Worm (Caenorhabditis elegans) whole organism, young adult: ENCODE data around the gene Y82E9BR.17.

Experiments
- D2030.7 ChIP-seq: fragments of 200-800 bp; sonication (Bioruptor generic); IDR thresholded peaks from 2 replicates; pipeline ENCODE4 v1.3.6; 2022; ENCODE audit warnings: missing genetic modification reagents, missing genetic modification characterization, missing compliant biosample characterization
- F10E7.11 ChIP-seq: sonication (generic microtip); optimal IDR thresholded peaks from 2 replicates; lab custom pipeline; 2017; ENCODE audit warnings: mild to moderate bottlenecking, missing genetic modification characterization, moderate library complexity, missing compliant biosample characterization
- F49E8.2 ChIP-seq: sonication (generic microtip); optimal IDR thresholded peaks from 3 replicates; lab custom pipeline; 2017; ENCODE audit warnings: missing genetic modification characterization, mild to moderate bottlenecking, missing compliant biosample characterization, antibody characterized with exemption, moderate library complexity; ENCODE audit not compliant: insufficient read depth
- F55B11.4 ChIP-seq: sonication (generic microtip); optimal IDR thresholded peaks from 2 replicates; lab custom pipeline; 2016; ENCODE audit warnings: missing compliant biosample characterization, missing genetic modification characterization, borderline replicate concordance; ENCODE audit not compliant: insufficient read depth
- Y79H2A.3 ChIP-seq: fragments of 200-800 bp; sonication (Bioruptor generic); conservative IDR thresholded peaks from 2 replicates; pipeline ENCODE4 v1.3.6; 2022; ENCODE audit warnings: missing genetic modification reagents, missing genetic modification characterization, missing compliant biosample characterization
- Y95B8A.8 ChIP-seq: fragments of 200-800 bp; sonication (Bioruptor generic); IDR thresholded peaks from 2 replicates; pipeline ENCODE4 v1.3.6; 2022; ENCODE audit warnings: missing genetic modification reagents, missing genetic modification characterization, missing compliant biosample characterization
- atf-7 ChIP-seq: sonication (generic microtip); optimal IDR thresholded peaks from 2 replicates; lab custom pipeline; 2017; ENCODE audit warnings: mild to moderate bottlenecking, missing genetic modification characterization, missing compliant biosample characterization
- attf-5 ChIP-seq: fragments of 200-800 bp; sonication (Bioruptor generic); optimal IDR thresholded peaks from 2 replicates; lab custom pipeline; 2018; ENCODE audit warnings: mild to moderate bottlenecking, missing genetic modification characterization, missing compliant biosample characterization
- attf-6 ChIP-seq: fragments of 200-800 bp; sonication (Bioruptor generic); IDR thresholded peaks from 2 replicates; pipeline ENCODE4 v1.3.6; 2022; ENCODE audit warnings: missing genetic modification reagents, missing genetic modification characterization, missing compliant biosample characterization
- ceh-58 ChIP-seq: fragments of 200-800 bp; sonication (Bioruptor generic); IDR thresholded peaks from 2 replicates; pipeline ENCODE4 v1.3.6; 2022; ENCODE audit warnings: missing genetic modification characterization, missing compliant biosample characterization
- die-1 ChIP-seq: sonication (generic microtip); optimal IDR thresholded peaks from 2 replicates; lab custom pipeline; 2016; ENCODE audit warnings: missing genotype, mild to moderate bottlenecking, missing genetic modification characterization, missing compliant biosample characterization
- efl-1 ChIP-seq: fragments of 150-350 bp; optimal IDR thresholded peaks from 2 replicates; lab custom pipeline; 2014; ENCODE audit warnings: missing biosample characterization, missing genetic modification reagents, missing genetic modification characterization
- egl-18 ChIP-seq: fragments of 200-800 bp; sonication (Bioruptor generic); IDR thresholded peaks from 2 replicates; pipeline ENCODE4 v1.3.6; 2022; ENCODE audit warnings: missing genetic modification reagents, missing genetic modification characterization, missing compliant biosample characterization
- egrh-3 ChIP-seq: fragments of 200-800 bp; sonication (Bioruptor generic); IDR thresholded peaks from 2 replicates; pipeline ENCODE4 v1.3.6; 2022; ENCODE audit warnings: missing genetic modification reagents, missing genetic modification characterization, missing compliant biosample characterization
- fkh-3 ChIP-seq: sonication (generic microtip); optimal IDR thresholded peaks from 2 replicates; lab custom pipeline; 2016; ENCODE audit warnings: mild to moderate bottlenecking, missing genetic modification characterization, missing compliant biosample characterization
- hmg-1.2 ChIP-seq: fragments of 200-800 bp; sonication (Bioruptor generic); IDR thresholded peaks from 2 replicates; pipeline ENCODE4 v1.3.6; 2022; ENCODE audit warnings: missing genetic modification reagents, missing genetic modification characterization, missing compliant biosample characterization
- lin-54 ChIP-seq: fragments of 200-800 bp; sonication (Bioruptor generic); optimal IDR thresholded peaks from 2 replicates; lab custom pipeline; 2018; ENCODE audit warnings: mild to moderate bottlenecking, missing genetic modification characterization, missing compliant biosample characterization
- lsl-1 ChIP-seq: fragments of 200-800 bp; sonication (Bioruptor generic); optimal IDR thresholded peaks from 2 replicates; lab custom pipeline; 2018; ENCODE audit warnings: mild to moderate bottlenecking, missing genetic modification characterization, moderate library complexity, missing compliant biosample characterization
- mcd-1 ChIP-seq: fragments of 200-800 bp; sonication (Bioruptor generic); IDR thresholded peaks from 2 replicates; pipeline ENCODE4 v1.3.6; 2022; ENCODE audit warnings: missing genetic modification reagents, missing genetic modification characterization, missing compliant biosample characterization
- mel-28 ChIP-seq: sonication (generic microtip); optimal IDR thresholded peaks from 2 replicates; lab custom pipeline; 2016; ENCODE audit warnings: borderline replicate concordance, mild to moderate bottlenecking, missing genetic modification characterization, missing compliant biosample characterization
- nfya-1 ChIP-seq: sonication (generic microtip); optimal IDR thresholded peaks from 2 replicates; lab custom pipeline; 2017; ENCODE audit warnings: antibody characterized with exemption, missing compliant biosample characterization, missing genetic modification characterization, borderline replicate concordance; ENCODE audit not compliant: insufficient read depth
- nfyb-1 ChIP-seq: fragments of 200-800 bp; sonication (Bioruptor generic); IDR thresholded peaks from 2 replicates; pipeline ENCODE4 v1.3.6; 2022; ENCODE audit warnings: missing genetic modification reagents, missing genetic modification characterization, missing compliant biosample characterization
- rcor-1 ChIP-seq: fragments of 200-800 bp; sonication (Bioruptor generic); IDR thresholded peaks from 2 replicates; pipeline ENCODE4 v1.3.6; 2022; ENCODE audit warnings: missing genetic modification reagents, missing genetic modification characterization, missing compliant biosample characterization
- somi-1 ChIP-seq: fragments of 200-800 bp; sonication (Bioruptor generic); optimal IDR thresholded peaks from 2 replicates; lab custom pipeline; 2018; ENCODE audit warnings: mild to moderate bottlenecking, missing genetic modification characterization, missing compliant biosample characterization
- tbx-9 ChIP-seq: sonication (generic microtip); optimal IDR thresholded peaks from 2 replicates; lab custom pipeline; 2016; ENCODE audit warnings: borderline replicate concordance, missing genetic modification characterization, inconsistent platforms, missing compliant biosample characterization
- unc-130 ChIP-seq: sonication (generic microtip); optimal IDR thresholded peaks from 2 replicates; lab custom pipeline; 2016; ENCODE audit warnings: missing genetic modification reagents, missing genetic modification characterization, missing compliant biosample characterization
- zfh-2 ChIP-seq: fragments of 200-800 bp; sonication (Bioruptor generic); conservative IDR thresholded peaks from 2 replicates; pipeline ENCODE4 v1.3.6; 2022; ENCODE audit warnings: missing genetic modification reagents, missing genetic modification characterization, missing compliant biosample characterization
- ztf-3 ChIP-seq: fragments of 200-800 bp; sonication (Bioruptor generic); optimal IDR thresholded peaks from 2 replicates; lab custom pipeline; 2018; ENCODE audit warnings: mild to moderate bottlenecking, missing genetic modification characterization, missing compliant biosample characterization

Gene Y82E9BR.17

ce11 chrIII:1446747-1447146 lies 8.8 kb downstream of the Y82E9BR.17 start:
- TF ChIP-seq zfh-2 (GFP tag; lab: Robert Waterston, UW) (peak; percentile 65; the same call in 1 of the 2 replicates), mcd-1 (GFP tag; lab: Robert Waterston, UW) (no peak), attf-5 (no peak)

- TF ChIP-seq zfh-2 (GFP tag; lab: Robert Waterston, UW) (peak; percentile 79), mcd-1 (GFP tag; lab: Robert Waterston, UW) (0 out of 2 replicates have a peak, but pooled peaks have one; percentile 15), egrh-3 (GFP tag; lab: Robert Waterston, UW) (peak; percentile 68; the same call in 1 of the 2 replicates), tbx-9 (no peak), die-1 (tag; lab: Kevin White, UChicago) (no peak), rcor-1 (GFP tag; lab: Robert Waterston, UW) (no peak)
Observed at ce11 chrIII:1439609-1440008, 16.0 kb downstream of the Y82E9BR.17 start.

DNA sequence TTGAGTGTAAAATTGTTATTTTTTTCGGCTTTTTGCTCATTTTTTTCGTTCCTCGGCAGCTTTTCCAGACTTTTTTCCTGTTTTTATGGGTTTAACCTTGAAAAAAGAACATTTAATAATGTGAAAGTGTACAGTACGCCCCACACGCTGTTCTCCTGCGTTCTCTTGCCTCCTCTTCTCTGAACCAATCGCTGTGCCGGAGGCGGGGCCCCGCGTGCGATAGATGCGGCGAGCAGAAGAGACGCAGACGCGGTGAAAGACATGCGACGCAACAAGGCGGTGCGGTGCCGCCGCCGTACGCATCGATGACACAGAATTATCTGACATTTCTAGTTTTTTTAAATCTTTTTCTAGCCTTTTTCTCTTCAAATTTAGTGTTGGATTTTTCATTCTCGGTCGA lies 18.8 kb downstream of the Y82E9BR.17 start:
- TF ChIP-seq attf-6 (GFP tag; lab: Robert Waterston, UW) (no peak), hmg-1.2 (GFP tag; lab: Robert Waterston, UW) (peak; percentile 93), mel-28 (no peak), unc-130 (GFP tag; lab: Kevin White, UChicago) (no peak), egl-18 (GFP tag; lab: Robert Waterston, UW) (no peak), Y95B8A.8 (GFP tag; lab: Robert Waterston, UW) (no peak), atf-7 (tag; lab: Kevin White, UChicago) (no peak), mcd-1 (GFP tag; lab: Robert Waterston, UW) (peak; percentile 42; the same call in 1 of the 2 replicates), somi-1 (GFP tag; lab: Kevin White, UChicago) (no peak), rcor-1 (GFP tag; lab: Robert Waterston, UW) (no peak), egrh-3 (GFP tag; lab: Robert Waterston, UW) (peak; percentile 61; the same call in 1 of the 2 replicates), nfyb-1 (GFP tag; lab: Robert Waterston, UW) (peak; percentile 88)

ce11 chrIII:1429920-1430437 lies 25.6 kb downstream of the Y82E9BR.17 start:
- TF ChIP-seq hmg-1.2 (GFP tag; lab: Robert Waterston, UW), result peak; percentile 94
- TF ChIP-seq F49E8.2 (tag; lab: Kevin White, UChicago), result no peak

DNA sequence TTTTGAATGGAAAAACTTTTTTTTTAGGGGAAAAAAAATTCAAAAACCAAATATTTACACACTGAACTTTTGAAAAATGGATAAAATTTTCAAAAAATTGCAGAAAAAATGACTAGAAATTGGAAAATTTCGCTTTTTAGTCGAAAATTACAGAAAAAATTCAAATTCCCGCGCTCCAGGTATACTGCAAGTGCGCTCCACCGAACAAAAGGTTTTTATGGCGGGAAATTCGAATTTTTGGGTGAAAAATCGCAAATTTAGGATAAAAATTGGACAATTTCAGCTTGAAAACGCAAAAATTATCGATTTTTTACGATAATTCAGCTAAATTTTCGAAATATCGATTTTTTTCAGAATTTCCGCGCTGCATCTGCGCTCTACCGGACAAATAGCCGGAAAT lies 26.3 kb downstream of the Y82E9BR.17 start:
- TF ChIP-seq lsl-1 (GFP tag; lab: Kevin White, UChicago) (peak; percentile 9), Y79H2A.3 (GFP tag; lab: Robert Waterston, UW) (no peak), atf-7 (tag; lab: Kevin White, UChicago) (no peak), ztf-3 (GFP tag; lab: Kevin White, UChicago) (no peak), efl-1 (peak; percentile 45), F10E7.11 (tag; lab: Kevin White, UChicago) (no peak), fkh-3 (tag; lab: Kevin White, UChicago) (no peak), F55B11.4 (tag; lab: Kevin White, UChicago) (no peak), nfya-1 (tag; lab: Kevin White, UChicago) (no peak), lin-54 (GFP tag; lab: Kevin White, UChicago) (peak; percentile 82), ceh-58 (GFP tag; lab: Robert Waterston, UW) (no peak), D2030.7 (GFP tag; lab: Robert Waterston, UW) (no peak), mcd-1 (GFP tag; lab: Robert Waterston, UW) (peak; percentile 81), rcor-1 (GFP tag; lab: Robert Waterston, UW) (no peak)
